1 fruit fly cellular context compared by ENCODE assay signal in genomic region chr2L:19138361-19139041, dm6.
TF ChIP-seq lines count a peak whose summit lies in the region.

No protein-coding gene starts in this region.

TF ChIP-seq in whole organism, embryonic, 481 proteins besides CTCF, POLR2A, EP300 and RAD21 (continued from another document and continues in another):
- no peak for TF ChIP-seq lov (optimal IDR thresholded peaks at IDR 0.05; lab: Kevin White, UChicago)
- TF ChIP-seq lov (GFP tag; IDR thresholded peaks at IDR 0.05; lab: Robert Waterston, UW), result peak; percentile 32; the same call in 1 of the 3 replicates
- TF ChIP-seq CG4730 (GFP tag; IDR thresholded peaks at IDR 0.05; lab: Robert Waterston, UW), result no peak
- no peak for TF ChIP-seq Dip2 (GFP tag; IDR thresholded peaks at IDR 0.05; lab: Robert Waterston, UW)
- no peak for TF ChIP-seq bab2 (GFP tag; optimal IDR thresholded peaks at IDR 0.05; lab: Kevin White, UChicago)
- peak; percentile 8 for TF ChIP-seq CG1603 (tag; optimal IDR thresholded peaks at IDR 0.05; lab: Kevin White, UChicago)
- no peak for TF ChIP-seq CG11085 (GFP tag; IDR thresholded peaks at IDR 0.05; lab: Robert Waterston, UW)
- no peak for TF ChIP-seq vvl (GFP tag; IDR thresholded peaks at IDR 0.05; lab: Robert Waterston, UW)
- TF ChIP-seq Atf3 (GFP tag; optimal IDR thresholded peaks at IDR 0.05; lab: Kevin White, UChicago), result no peak
- TF ChIP-seq CG13287 (GFP tag; IDR thresholded peaks at IDR 0.05; lab: Robert Waterston, UW; ENCODE audit: partially characterized antibody), result no peak
- TF ChIP-seq D19B (GFP tag; optimal IDR thresholded peaks at IDR 0.05; lab: Kevin White, UChicago), result no peak
- TF ChIP-seq run (tag; optimal IDR thresholded peaks at IDR 0.05; lab: Kevin White, UChicago), result no peak
- no peak for TF ChIP-seq sug (tag; optimal IDR thresholded peaks at IDR 0.05; lab: Kevin White, UChicago)
- no peak for TF ChIP-seq shn (GFP tag; optimal IDR thresholded peaks at IDR 0.05; lab: Kevin White, UChicago)
- peak; percentile 44 for TF ChIP-seq phol (tag; optimal IDR thresholded peaks at IDR 0.05; lab: Kevin White, UChicago)
- TF ChIP-seq CG6175 (GFP tag; IDR thresholded peaks at IDR 0.05; lab: Robert Waterston, UW), result no peak
- TF ChIP-seq Sox102F (GFP tag; optimal IDR thresholded peaks at IDR 0.05; lab: Kevin White, UChicago), result peak; percentile 37
- TF ChIP-seq CG8924 (tag; optimal IDR thresholded peaks at IDR 0.05; lab: Kevin White, UChicago), result no peak
- TF ChIP-seq CG10274 (GFP tag; optimal IDR thresholded peaks at IDR 0.05; lab: Kevin White, UChicago), result no peak
- no peak for TF ChIP-seq Dek (tag; optimal IDR thresholded peaks at IDR 0.05; lab: Kevin White, UChicago)
- TF ChIP-seq trh (GFP tag; optimal IDR thresholded peaks at IDR 0.05; lab: Kevin White, UChicago), result no peak
- TF ChIP-seq H15 (GFP tag; IDR thresholded peaks at IDR 0.05; lab: Robert Waterston, UW), result no peak
- TF ChIP-seq Eip74EF (GFP tag; optimal IDR thresholded peaks at IDR 0.05; lab: Kevin White, UChicago), result peak in 1 of 2 experiments; percentile 5
- TF ChIP-seq Ravus (GFP tag; IDR thresholded peaks at IDR 0.05; lab: Robert Waterston, UW), result no peak
- no peak for TF ChIP-seq CG31224 (GFP tag; IDR thresholded peaks at IDR 0.05; lab: Robert Waterston, UW)
- TF ChIP-seq hkb (optimal IDR thresholded peaks at IDR 0.05; lab: Kevin White, UChicago), result no peak
- no peak for TF ChIP-seq hkb (GFP tag; IDR thresholded peaks at IDR 0.05; lab: Robert Waterston, UW)
- TF ChIP-seq Nf-YC (tag; optimal IDR thresholded peaks at IDR 0.05; lab: Kevin White, UChicago), result no peak
- no peak for TF ChIP-seq CG1832 (GFP tag; optimal IDR thresholded peaks at IDR 0.05; lab: Kevin White, UChicago)
- peak; percentile 23 for TF ChIP-seq unpg (GFP tag; optimal IDR thresholded peaks at IDR 0.05; lab: Kevin White, UChicago)
- TF ChIP-seq CG18011 (GFP tag; optimal IDR thresholded peaks at IDR 0.05; lab: Kevin White, UChicago), result no peak
- peak; percentile 57 for TF ChIP-seq abd-A (tag; optimal IDR thresholded peaks at IDR 0.05; lab: Kevin White, UChicago)
- TF ChIP-seq pfk (GFP tag; optimal IDR thresholded peaks at IDR 0.05; lab: Kevin White, UChicago), result peak; percentile 70
- no peak for TF ChIP-seq bigmax (GFP tag; optimal IDR thresholded peaks at IDR 0.05; lab: Kevin White, UChicago)
- peak; percentile 6 for TF ChIP-seq CG8388 (GFP tag; optimal IDR thresholded peaks at IDR 0.05; lab: Kevin White, UChicago)
- TF ChIP-seq CG2116 (GFP tag; optimal IDR thresholded peaks at IDR 0.05; lab: Kevin White, UChicago), result no peak
- TF ChIP-seq Sin3A (optimal IDR thresholded peaks at IDR 0.05; lab: Kevin White, UChicago), result no peak
- no peak for TF ChIP-seq Mad (GFP tag; optimal IDR thresholded peaks at IDR 0.05; lab: Kevin White, UChicago)
- no peak for TF ChIP-seq CG2202 (tag; optimal IDR thresholded peaks at IDR 0.05; lab: Kevin White, UChicago)
- no peak for TF ChIP-seq kah (GFP tag; optimal IDR thresholded peaks at IDR 0.05; lab: Kevin White, UChicago)
- TF ChIP-seq CG14050 (GFP tag; IDR thresholded peaks at IDR 0.05; lab: Robert Waterston, UW), result no peak
- TF ChIP-seq fu2 (GFP tag; optimal IDR thresholded peaks at IDR 0.05; lab: Kevin White, UChicago), result no peak
- no peak for TF ChIP-seq slou (GFP tag; optimal IDR thresholded peaks at IDR 0.05; lab: Kevin White, UChicago)
- no peak for TF ChIP-seq Dip3 (GFP tag; optimal IDR thresholded peaks at IDR 0.05; lab: Kevin White, UChicago)
- peak; percentile 9 for TF ChIP-seq nmo (GFP tag; optimal IDR thresholded peaks at IDR 0.05; lab: Kevin White, UChicago)
- TF ChIP-seq CG1602 (GFP tag; optimal IDR thresholded peaks at IDR 0.05; lab: Kevin White, UChicago), result no peak
- TF ChIP-seq Deaf1 (tag; optimal IDR thresholded peaks at IDR 0.05; lab: Kevin White, UChicago), result no peak
- no peak for TF ChIP-seq CG9215 (GFP tag; IDR thresholded peaks at IDR 0.05; lab: Robert Waterston, UW)
- TF ChIP-seq CG2129 (GFP tag; IDR thresholded peaks at IDR 0.05; lab: Robert Waterston, UW; ENCODE audit: partially characterized antibody), result no peak
- TF ChIP-seq CG9932 (GFP tag; IDR thresholded peaks at IDR 0.05; lab: Robert Waterston, UW), result 0 out of 2 replicates have a peak, but pooled peaks have one; percentile 28
- no peak for TF ChIP-seq danr (GFP tag; IDR thresholded peaks at IDR 0.05; lab: Robert Waterston, UW)
- TF ChIP-seq CG32772 (GFP tag; IDR thresholded peaks at IDR 0.05; lab: Robert Waterston, UW), result no peak
- no peak for TF ChIP-seq fd64A (GFP tag; optimal IDR thresholded peaks at IDR 0.05; lab: Kevin White, UChicago)
- peak; percentile 24 for TF ChIP-seq CG17359 (tag; optimal IDR thresholded peaks at IDR 0.05; lab: Kevin White, UChicago)
- TF ChIP-seq CG10321 (GFP tag; IDR thresholded peaks at IDR 0.05; lab: Robert Waterston, UW), result no peak
- TF ChIP-seq ato (GFP tag; IDR thresholded peaks at IDR 0.05; lab: Robert Waterston, UW; ENCODE audit: partially characterized antibody), result no peak
- no peak for TF ChIP-seq Spps (tag; optimal IDR thresholded peaks at IDR 0.05; lab: Kevin White, UChicago)
- TF ChIP-seq CG15269 (tag; optimal IDR thresholded peaks at IDR 0.05; lab: Kevin White, UChicago), result peak; percentile 19
- TF ChIP-seq CG32532 (GFP tag; IDR thresholded peaks at IDR 0.05; lab: Robert Waterston, UW), result no peak
- TF ChIP-seq Ets97D (GFP tag; optimal IDR thresholded peaks at IDR 0.05; lab: Kevin White, UChicago), result no peak
- peak in 1 of 2 experiments; percentile 28 for TF ChIP-seq bsh (GFP tag; optimal IDR thresholded peaks at IDR 0.05; lab: Kevin White, UChicago)
- no peak for TF ChIP-seq Nf-YA (GFP tag; IDR thresholded peaks at IDR 0.05; lab: Robert Waterston, UW)
- no peak for TF ChIP-seq CG3847 (GFP tag; IDR thresholded peaks at IDR 0.05; lab: Robert Waterston, UW)
- TF ChIP-seq CG2199 (GFP tag; IDR thresholded peaks at IDR 0.05; lab: Robert Waterston, UW), result no peak
- TF ChIP-seq CG12219 (GFP tag; optimal IDR thresholded peaks at IDR 0.05; lab: Kevin White, UChicago), result no peak
- TF ChIP-seq HLH3B (GFP tag; IDR thresholded peaks at IDR 0.05; lab: Robert Waterston, UW), result no peak
- no peak for TF ChIP-seq Doc2 (GFP tag; IDR thresholded peaks at IDR 0.05; lab: Robert Waterston, UW)
- no peak for TF ChIP-seq Dfd (GFP tag; optimal IDR thresholded peaks at IDR 0.05; lab: Kevin White, UChicago)
- no peak for TF ChIP-seq CG11093 (GFP tag; IDR thresholded peaks at IDR 0.05; lab: Robert Waterston, UW)
- no peak for TF ChIP-seq CG5953 (GFP tag; IDR thresholded peaks at IDR 0.05; lab: Robert Waterston, UW)
- no peak for TF ChIP-seq CG10543 (GFP tag; optimal IDR thresholded peaks at IDR 0.05; lab: Kevin White, UChicago)
- no peak for TF ChIP-seq CG13123 (GFP tag; optimal IDR thresholded peaks at IDR 0.05; lab: Kevin White, UChicago)
- TF ChIP-seq da (GFP tag; optimal IDR thresholded peaks at IDR 0.05; lab: Kevin White, UChicago), result no peak
- peak; percentile 41 for TF ChIP-seq CG13424 (tag; optimal IDR thresholded peaks at IDR 0.05; lab: Kevin White, UChicago)
- TF ChIP-seq gsb-n (tag; optimal IDR thresholded peaks at IDR 0.05; lab: Kevin White, UChicago), result no peak
- no peak for TF ChIP-seq ranshi (GFP tag; IDR thresholded peaks at IDR 0.05; lab: Robert Waterston, UW)
- no peak for TF ChIP-seq HmgD (GFP tag; optimal IDR thresholded peaks at IDR 0.05; lab: Kevin White, UChicago)
- TF ChIP-seq zfh2 (GFP tag; optimal IDR thresholded peaks at IDR 0.05; lab: Kevin White, UChicago), result no peak
- no peak for TF ChIP-seq CG1647 (GFP tag; optimal IDR thresholded peaks at IDR 0.05; lab: Kevin White, UChicago)
- TF ChIP-seq CG12942 (GFP tag; optimal IDR thresholded peaks at IDR 0.05; lab: Kevin White, UChicago), result no peak
- no peak for TF ChIP-seq slbo (GFP tag; IDR thresholded peaks at IDR 0.05; lab: Robert Waterston, UW)
- TF ChIP-seq CG31365 (tag; optimal IDR thresholded peaks at IDR 0.05; lab: Kevin White, UChicago), result no peak
- no peak for TF ChIP-seq luna (GFP tag; optimal IDR thresholded peaks at IDR 0.05; lab: Kevin White, UChicago)
- TF ChIP-seq ftz-f1 (GFP tag; optimal IDR thresholded peaks at IDR 0.05; lab: Kevin White, UChicago), result no peak
- TF ChIP-seq CG6683 (GFP tag; optimal IDR thresholded peaks at IDR 0.05; lab: Kevin White, UChicago), result no peak
- no peak for TF ChIP-seq dm (GFP tag; optimal IDR thresholded peaks at IDR 0.05; lab: Kevin White, UChicago)
- no peak for TF ChIP-seq Mes4 (GFP tag; optimal IDR thresholded peaks at IDR 0.05; lab: Kevin White, UChicago)
- TF ChIP-seq CG4424 (GFP tag; optimal IDR thresholded peaks at IDR 0.05; lab: Kevin White, UChicago), result no peak
- no peak for TF ChIP-seq peb (GFP tag; IDR thresholded peaks at IDR 0.05; lab: Robert Waterston, UW)
- no peak for TF ChIP-seq pzg (GFP tag; optimal IDR thresholded peaks at IDR 0.05; lab: Kevin White, UChicago)
- no peak for TF ChIP-seq CG11398 (GFP tag; optimal IDR thresholded peaks at IDR 0.05; lab: Kevin White, UChicago)
- TF ChIP-seq CG17912 (GFP tag; optimal IDR thresholded peaks at IDR 0.05; lab: Kevin White, UChicago), result no peak
- TF ChIP-seq disco-r (GFP tag; optimal IDR thresholded peaks at IDR 0.05; lab: Kevin White, UChicago), result no peak
- TF ChIP-seq lilli (GFP tag; optimal IDR thresholded peaks at IDR 0.05; lab: Kevin White, UChicago), result no peak
- peak; percentile 23; the same call in 1 of the 2 replicates for TF ChIP-seq sob (GFP tag; IDR thresholded peaks at IDR 0.05; lab: Robert Waterston, UW)
- no peak for TF ChIP-seq schlank (tag; optimal IDR thresholded peaks at IDR 0.05; lab: Kevin White, UChicago)
- no peak for TF ChIP-seq CG9727 (GFP tag; optimal IDR thresholded peaks at IDR 0.05; lab: Kevin White, UChicago)
- TF ChIP-seq vfl (GFP tag; optimal IDR thresholded peaks at IDR 0.05; lab: Kevin White, UChicago), result no peak
- TF ChIP-seq dpn (GFP tag; optimal IDR thresholded peaks at IDR 0.05; lab: Kevin White, UChicago), result peak in 1 of 2 experiments; percentile 21
- TF ChIP-seq chm (GFP tag; IDR thresholded peaks at IDR 0.05; lab: Robert Waterston, UW), result no peak
- TF ChIP-seq CG11504 (tag; optimal IDR thresholded peaks at IDR 0.05; lab: Kevin White, UChicago), result peak; percentile 62
- TF ChIP-seq CG8478 (optimal IDR thresholded peaks at IDR 0.05; lab: Kevin White, UChicago), result no peak
- TF ChIP-seq CG6689 (GFP tag; IDR thresholded peaks at IDR 0.05; lab: Robert Waterston, UW), result no peak
- 0 out of 4 replicates have a peak, but pooled peaks have one; percentile 38 for TF ChIP-seq chinmo (GFP tag; IDR thresholded peaks at IDR 0.05; lab: Robert Waterston, UW; ENCODE audit: partially characterized antibody)
- no peak for TF ChIP-seq CG4617 (GFP tag; optimal IDR thresholded peaks at IDR 0.05; lab: Kevin White, UChicago; ENCODE audit: borderline replicate concordance)
- no peak for TF ChIP-seq gce (GFP tag; IDR thresholded peaks at IDR 0.05; lab: Robert Waterston, UW)
- no peak for TF ChIP-seq Pdp1 (GFP tag; optimal IDR thresholded peaks at IDR 0.05; lab: Kevin White, UChicago)
- no peak for TF ChIP-seq sens (GFP tag; lab: Kevin White, UChicago)
- TF ChIP-seq Bgb (GFP tag; IDR thresholded peaks at IDR 0.05; lab: Robert Waterston, UW; ENCODE audit: partially characterized antibody), result no peak
- no peak for TF ChIP-seq CG12769 (tag; optimal IDR thresholded peaks at IDR 0.05; lab: Kevin White, UChicago)
- TF ChIP-seq br (optimal IDR thresholded peaks at IDR 0.05; lab: Kevin White, UChicago), result no peak
- no peak for TF ChIP-seq ac (GFP tag; optimal IDR thresholded peaks at IDR 0.05; lab: Kevin White, UChicago)
- no peak for TF ChIP-seq gsb (GFP tag; IDR thresholded peaks at IDR 0.05; lab: Robert Waterston, UW)
- no peak for TF ChIP-seq fd3F (GFP tag; optimal IDR thresholded peaks at IDR 0.05; lab: Kevin White, UChicago)
- TF ChIP-seq corto (GFP tag; optimal IDR thresholded peaks at IDR 0.05; lab: Kevin White, UChicago), result no peak
- no peak for TF ChIP-seq ham (GFP tag; IDR thresholded peaks at IDR 0.05; lab: Robert Waterston, UW)
- no peak for TF ChIP-seq CG7928 (GFP tag; optimal IDR thresholded peaks at IDR 0.05; lab: Kevin White, UChicago)
- TF ChIP-seq Atf6 (GFP tag; IDR thresholded peaks at IDR 0.05; lab: Robert Waterston, UW), result no peak
- no peak for TF ChIP-seq NC2β (GFP tag; optimal IDR thresholded peaks at IDR 0.05; lab: Kevin White, UChicago)
- TF ChIP-seq cato (GFP tag; optimal IDR thresholded peaks at IDR 0.05; lab: Kevin White, UChicago; ENCODE audit: borderline replicate concordance), result no peak
- TF ChIP-seq Ada2b (GFP tag; IDR thresholded peaks at IDR 0.05; lab: Robert Waterston, UW), result no peak
- TF ChIP-seq knrl (GFP tag; IDR thresholded peaks at IDR 0.05; lab: Robert Waterston, UW; ENCODE audit: partially characterized antibody), result no peak
- TF ChIP-seq Ssrp (tag; optimal IDR thresholded peaks at IDR 0.05; lab: Kevin White, UChicago), result peak; percentile 32
- no peak for TF ChIP-seq Oaz (GFP tag; IDR thresholded peaks at IDR 0.05; lab: Robert Waterston, UW)
- no peak for TF ChIP-seq CG8281 (tag; optimal IDR thresholded peaks at IDR 0.05; lab: Kevin White, UChicago)
- TF ChIP-seq CG4360 (GFP tag; IDR thresholded peaks at IDR 0.05; lab: Robert Waterston, UW), result no peak
- no peak for TF ChIP-seq Hr3 (GFP tag; optimal IDR thresholded peaks at IDR 0.05; lab: Kevin White, UChicago)
- TF ChIP-seq CG17361 (GFP tag; IDR thresholded peaks at IDR 0.05; lab: Robert Waterston, UW), result peak; percentile 41; the same call in 1 of the 3 replicates
- no peak for TF ChIP-seq CG15479 (GFP tag; optimal IDR thresholded peaks at IDR 0.05; lab: Kevin White, UChicago)
- TF ChIP-seq pum (GFP tag; optimal IDR thresholded peaks at IDR 0.05; lab: Kevin White, UChicago), result no peak
- no peak for TF ChIP-seq CG9437 (GFP tag; optimal IDR thresholded peaks at IDR 0.05; lab: Kevin White, UChicago)
- TF ChIP-seq CG8089 (GFP tag; optimal IDR thresholded peaks at IDR 0.05; lab: Kevin White, UChicago), result no peak
- peak; percentile 51; the same call in 1 of the 2 replicates for TF ChIP-seq bbx (GFP tag; IDR thresholded peaks at IDR 0.05; lab: Robert Waterston, UW; ENCODE audit: partially characterized antibody)
- no peak for TF ChIP-seq oc (tag; optimal IDR thresholded peaks at IDR 0.05; lab: Kevin White, UChicago)
- TF ChIP-seq CG3065 (GFP tag; optimal IDR thresholded peaks at IDR 0.05; lab: Kevin White, UChicago), result no peak
- TF ChIP-seq pb (GFP tag; optimal IDR thresholded peaks at IDR 0.05; lab: Kevin White, UChicago), result no peak
- no peak for TF ChIP-seq amos (GFP tag; IDR thresholded peaks at IDR 0.05; lab: Robert Waterston, UW; ENCODE audit: partially characterized antibody)
- TF ChIP-seq Rfx (GFP tag; IDR thresholded peaks at IDR 0.05; lab: Robert Waterston, UW), result no peak
- peak; percentile 43 for TF ChIP-seq Hmr (GFP tag; optimal IDR thresholded peaks at IDR 0.05; lab: Kevin White, UChicago)
